Worm (Caenorhabditis elegans): ENCODE data around the gene T24G10.2.

- no peak for TF ChIP-seq hlh-8 (tag; optimal IDR thresholded peaks at IDR 0.05)
- peak; percentile 13 for TF ChIP-seq elt-2 (tag; optimal IDR thresholded peaks at IDR 0.05)
- no peak for TF ChIP-seq pat-9 (tag; optimal IDR thresholded peaks at IDR 0.05)
- TF ChIP-seq ceh-30 (tag; optimal IDR thresholded peaks at IDR 0.05) = no peak
- TF ChIP-seq unc-86 (tag; optimal IDR thresholded peaks at IDR 0.05) = no peak
- no peak for TF ChIP-seq sox-4 (tag; optimal IDR thresholded peaks at IDR 0.05)
- no peak for TF ChIP-seq tbx-7 (tag; optimal IDR thresholded peaks at IDR 0.05)
- no peak for TF ChIP-seq nfya-1 (tag; optimal IDR thresholded peaks at IDR 0.05)
- TF ChIP-seq ahr-1 (tag; optimal IDR thresholded peaks at IDR 0.05) = no peak
- no peak for TF ChIP-seq ceh-48 (tag; optimal IDR thresholded peaks at IDR 0.05)
- TF ChIP-seq ceh-2 (tag; optimal IDR thresholded peaks at IDR 0.05) = no peak
- no peak for TF ChIP-seq ama-1 (optimal IDR thresholded peaks at IDR 0.05)
- TF ChIP-seq unc-55 (GFP tag; optimal IDR thresholded peaks at IDR 0.05) = peak; percentile 26
- TF ChIP-seq pqm-1 (tag; optimal IDR thresholded peaks at IDR 0.05) = no peak
Measured at ce11 chrIII:5438064-5438463, 4.5 kb downstream of the T24G10.2 start.

Measured in whole organism, late embryonic.